Fruit fly (Drosophila melanogaster) whole organism, embryonic: ENCODE data around the gene bun.

Source experiments
- CG10979 ChIP-seq: fragments of 200-800 bp; sonication (Bioruptor generic); optimal IDR thresholded peaks from 2 replicates; lab custom pipeline; 2018; ENCODE audit warnings: missing biosample characterization, mild to moderate bottlenecking, missing genetic modification characterization, moderate library complexity
- CG13624 ChIP-seq: fragments of 200-800 bp; sonication (Bioruptor generic); optimal IDR thresholded peaks from 2 replicates; lab custom pipeline; 2016; ENCODE audit warnings: missing biosample characterization, missing genetic modification characterization
- CG14014 ChIP-seq: fragments of 200-800 bp; sonication (Bioruptor generic); IDR thresholded peaks from 2 replicates; pipeline ENCODE4 v1.3.6; 2022; ENCODE audit warnings: missing biosample characterization, missing genetic modification characterization
- CG14050 ChIP-seq: fragments of 200-800 bp; sonication (Bioruptor generic); IDR thresholded peaks from 3 replicates; pipeline ENCODE4 v1.3.6; 2022; ENCODE audit warnings: missing biosample characterization, missing genetic modification characterization
- CG2116 ChIP-seq: fragments of 200-800 bp; sonication (Bioruptor generic); optimal IDR thresholded peaks from 3 replicates; lab custom pipeline; 2018; ENCODE audit warnings: missing biosample characterization, mild to moderate bottlenecking, missing genetic modification characterization
- CG4730 ChIP-seq: fragments of 200-800 bp; sonication (Bioruptor generic); IDR thresholded peaks from 2 replicates; pipeline ENCODE4 v1.3.6; 2022; ENCODE audit warnings: missing biosample characterization, missing genetic modification characterization
- CG6272 ChIP-seq: fragments of 200-800 bp; sonication (Bioruptor generic); IDR thresholded peaks from 2 replicates; pipeline ENCODE4 v1.3.6; 2022; ENCODE audit warnings: missing biosample characterization, missing genetic modification characterization
- CG6791 ChIP-seq: fragments of 200-800 bp; sonication (Bioruptor generic); IDR thresholded peaks from 3 replicates; pipeline ENCODE4 v1.3.6; 2022; ENCODE audit warnings: missing biosample characterization, missing genetic modification characterization; ENCODE audit not compliant: partially characterized antibody
- CG7271 ChIP-seq: fragments of 200-800 bp; sonication (Bioruptor generic); optimal IDR thresholded peaks from 2 replicates; lab custom pipeline; 2018; ENCODE audit warnings: missing biosample characterization, mild to moderate bottlenecking, missing genetic modification characterization, moderate library complexity
- CG7372 ChIP-seq: fragments of 200-800 bp; sonication (Bioruptor generic); IDR thresholded peaks from 2 replicates; pipeline ENCODE4 v1.3.6; 2022; ENCODE audit warnings: missing biosample characterization, missing genetic modification characterization
- CG7839 ChIP-seq: fragments of 200-800 bp; sonication (Bioruptor generic); optimal IDR thresholded peaks from 3 replicates; lab custom pipeline; 2018; ENCODE audit warnings: missing biosample characterization, mild to moderate bottlenecking, missing genetic modification characterization, moderate library complexity
- CG8478 ChIP-seq: fragments of >200 bp; optimal IDR thresholded peaks from 2 replicates; lab custom pipeline; 2018
- CG9797 ChIP-seq: fragments of 200-800 bp; sonication (Bioruptor generic); optimal IDR thresholded peaks from 3 replicates; lab custom pipeline; 2018; ENCODE audit warnings: missing biosample characterization, mild to moderate bottlenecking, missing genetic modification characterization
- Dip3 ChIP-seq: fragments of 200-800 bp; sonication (Bioruptor generic); optimal IDR thresholded peaks from 3 replicates; lab custom pipeline; 2016; ENCODE audit warnings: missing biosample characterization, missing genetic modification characterization
- Doc3 ChIP-seq: fragments of 200-800 bp; sonication (Bioruptor generic); IDR thresholded peaks from 3 replicates; pipeline ENCODE4 v1.3.6; 2022; ENCODE audit warnings: missing biosample characterization, missing genetic modification characterization; ENCODE audit not compliant: partially characterized antibody
- Ets65A ChIP-seq: fragments of 200-800 bp; sonication (Bioruptor generic); peaks from one replicate; lab custom pipeline; 2016; ENCODE audit warnings: missing biosample characterization, missing genetic modification characterization
- Gug ChIP-seq: fragments of 200-800 bp; sonication (Bioruptor generic); IDR thresholded peaks from 4 replicates; pipeline ENCODE4 v1.3.6; 2022; ENCODE audit warnings: missing biosample characterization, missing genetic modification characterization
- H15 ChIP-seq: fragments of 200-800 bp; sonication (Bioruptor generic); IDR thresholded peaks from 3 replicates; pipeline ENCODE4 v1.3.6; 2022; ENCODE audit warnings: missing biosample characterization, missing genetic modification characterization
- HLHmδ ChIP-seq: fragments of 200-800 bp; sonication (Bioruptor generic); optimal IDR thresholded peaks from 2 replicates; lab custom pipeline; 2018; ENCODE audit warnings: missing biosample characterization, mild to moderate bottlenecking, missing genetic modification characterization, moderate library complexity
- NC2β ChIP-seq: fragments of 200-800 bp; sonication (Bioruptor generic); optimal IDR thresholded peaks from 2 replicates; lab custom pipeline; 2016; ENCODE audit warnings: missing biosample characterization, missing genetic modification characterization
- Nf-YC ChIP-seq: fragments of 200-800 bp; optimal IDR thresholded peaks from 3 replicates; lab custom pipeline; 2019; ENCODE audit warnings: missing biosample characterization, mild to moderate bottlenecking, missing genetic modification characterization, moderate library complexity
- Poxn ChIP-seq: fragments of 200-800 bp; sonication (Bioruptor generic); IDR thresholded peaks from 2 replicates; pipeline ENCODE4 v1.3.6; 2022; ENCODE audit warnings: missing biosample characterization, missing genetic modification characterization
- Scr ChIP-seq: fragments of 200-800 bp; sonication (Bioruptor generic); IDR thresholded peaks from 2 replicates; pipeline ENCODE4 v1.3.6; 2022; ENCODE audit warnings: missing biosample characterization, missing genetic modification characterization; ENCODE audit not compliant: partially characterized antibody
- Ssrp ChIP-seq: fragments of 200-800 bp; sonication (Bioruptor generic); optimal IDR thresholded peaks from 2 replicates; lab custom pipeline; 2018; ENCODE audit warnings: missing biosample characterization, mild to moderate bottlenecking, missing genetic modification characterization, moderate library complexity
- Stat92E ChIP-seq, 3 experiments: fragments of >200 bp in 2 of 3; fragments of 200-800 bp in 1 of 3; sonication (Bioruptor generic) in 1 of 3; optimal IDR thresholded peaks; 2 replicates each; lab custom pipeline; 2017 to 2019; ENCODE audit warnings: missing biosample characterization in 3 of 3, missing genetic modification characterization in 3 of 3, mild to moderate bottlenecking in 1 of 3, moderate library complexity in 1 of 3
- TFAM ChIP-seq: fragments of 200-800 bp; sonication (Bioruptor generic); optimal IDR thresholded peaks from 2 replicates; lab custom pipeline; 2017; ENCODE audit warnings: missing biosample characterization, missing genetic modification characterization, inconsistent platforms
- Trl ChIP-seq, 3 experiments: fragments of >200 bp in 2 of 3; fragments of 200-800 bp in 1 of 3; sonication (Bioruptor generic) in 1 of 3; optimal IDR thresholded peaks; 2 replicates in 1 of 3; 3 replicates in 2 of 3; lab custom pipeline; 2016 to 2017; ENCODE audit warnings: missing biosample characterization in 1 of 3, missing genetic modification characterization in 1 of 3
- aop ChIP-seq: fragments of 200-800 bp; sonication (Bioruptor generic); IDR thresholded peaks from 2 replicates; pipeline ENCODE4 v1.3.6; 2022; ENCODE audit warnings: missing biosample characterization, missing genetic modification characterization
- bab2 ChIP-seq: fragments of 200-800 bp; sonication (Bioruptor generic); optimal IDR thresholded peaks from 2 replicates; lab custom pipeline; 2016; ENCODE audit warnings: missing biosample characterization, missing genetic modification characterization
- bigmax ChIP-seq: fragments of 200-800 bp; sonication (Bioruptor generic); optimal IDR thresholded peaks from 2 replicates; lab custom pipeline; 2018; ENCODE audit warnings: missing biosample characterization, mild to moderate bottlenecking, missing genetic modification characterization
- chm ChIP-seq: fragments of 200-800 bp; sonication (Bioruptor generic); IDR thresholded peaks from 2 replicates; pipeline ENCODE4 v1.3.6; 2022; ENCODE audit warnings: missing biosample characterization, missing genetic modification characterization
- dysf ChIP-seq: fragments of 200-800 bp; sonication (Bioruptor generic); IDR thresholded peaks from 3 replicates; pipeline ENCODE4 v1.3.6; 2022; ENCODE audit warnings: missing biosample characterization, missing genetic modification characterization
- en ChIP-seq: fragments of 200-800 bp; sonication (Bioruptor generic); optimal IDR thresholded peaks from 2 replicates; lab custom pipeline; 2016; ENCODE audit warnings: missing biosample characterization, missing genetic modification characterization
- eve ChIP-seq, 2 experiments: fragments of >200 bp; optimal IDR thresholded peaks; 2 replicates each; lab custom pipeline; 2017; ENCODE audit warnings: missing biosample characterization in 2 of 2, missing genetic modification characterization in 2 of 2
- gt ChIP-seq: fragments of 200-800 bp; sonication (Bioruptor generic); IDR thresholded peaks from 2 replicates; pipeline ENCODE4 v1.3.6; 2022; ENCODE audit warnings: missing biosample characterization, missing genetic modification characterization
- mld ChIP-seq: fragments of 200-800 bp; sonication (Bioruptor generic); IDR thresholded peaks from 3 replicates; pipeline ENCODE4 v1.3.6; 2022; ENCODE audit warnings: missing biosample characterization, missing genetic modification characterization; ENCODE audit not compliant: partially characterized antibody
- odd ChIP-seq: fragments of 200-800 bp; sonication (Bioruptor generic); optimal IDR thresholded peaks from 2 replicates; lab custom pipeline; 2017; ENCODE audit warnings: missing biosample characterization, mild to moderate bottlenecking, missing genetic modification characterization
- pzg ChIP-seq: fragments of 200-800 bp; sonication (Bioruptor generic); optimal IDR thresholded peaks from 3 replicates; lab custom pipeline; 2018; ENCODE audit warnings: missing biosample characterization, mild to moderate bottlenecking, missing genetic modification characterization, moderate library complexity
- scrt ChIP-seq: fragments of 200-800 bp; sonication (Bioruptor generic); optimal IDR thresholded peaks from 2 replicates; lab custom pipeline; 2018; ENCODE audit warnings: missing biosample characterization, mild to moderate bottlenecking, missing genetic modification characterization, moderate library complexity
- sens ChIP-seq: fragments of 200-800 bp; sonication (Bioruptor generic); peaks from one replicate; lab custom pipeline; 2016; ENCODE audit warnings: missing biosample characterization, missing genetic modification characterization
- sisA ChIP-seq: fragments of 200-800 bp; sonication (Bioruptor generic); IDR thresholded peaks from 2 replicates; pipeline ENCODE4 v1.3.6; 2022; ENCODE audit warnings: missing biosample characterization, missing genetic modification characterization
- slp2 ChIP-seq: fragments of 200-800 bp; sonication (Bioruptor generic); optimal IDR thresholded peaks from 2 replicates; lab custom pipeline; 2016; ENCODE audit warnings: missing biosample characterization, missing genetic modification characterization
- sqz ChIP-seq: fragments of 200-800 bp; sonication (Bioruptor generic); optimal IDR thresholded peaks from 3 replicates; lab custom pipeline; 2018; ENCODE audit warnings: missing biosample characterization, mild to moderate bottlenecking, missing genetic modification characterization
- ssp ChIP-seq: fragments of 200-800 bp; sonication (Bioruptor generic); IDR thresholded peaks from 2 replicates; pipeline ENCODE4 v1.3.6; 2022; ENCODE audit warnings: missing biosample characterization, missing genetic modification characterization
- tna ChIP-seq: fragments of 200-800 bp; sonication (Bioruptor generic); IDR thresholded peaks from 2 replicates; pipeline ENCODE4 v1.3.6; 2022; ENCODE audit warnings: missing biosample characterization, missing genetic modification characterization; ENCODE audit not compliant: partially characterized antibody
- ttk ChIP-seq: fragments of 200-800 bp; sonication (Bioruptor generic); IDR thresholded peaks from 2 replicates; pipeline ENCODE4 v2.1.2; 2022; ENCODE audit warnings: missing biosample characterization, missing genetic modification characterization
- unpg ChIP-seq: fragments of 200-800 bp; sonication (Bioruptor generic); optimal IDR thresholded peaks from 3 replicates; lab custom pipeline; 2018; ENCODE audit warnings: missing biosample characterization, mild to moderate bottlenecking, missing genetic modification characterization, moderate library complexity
- zf30C ChIP-seq: fragments of 200-800 bp; sonication (Bioruptor generic); optimal IDR thresholded peaks from 3 replicates; lab custom pipeline; 2018; ENCODE audit warnings: missing biosample characterization, mild to moderate bottlenecking, missing genetic modification characterization

bun gene

DNA sequence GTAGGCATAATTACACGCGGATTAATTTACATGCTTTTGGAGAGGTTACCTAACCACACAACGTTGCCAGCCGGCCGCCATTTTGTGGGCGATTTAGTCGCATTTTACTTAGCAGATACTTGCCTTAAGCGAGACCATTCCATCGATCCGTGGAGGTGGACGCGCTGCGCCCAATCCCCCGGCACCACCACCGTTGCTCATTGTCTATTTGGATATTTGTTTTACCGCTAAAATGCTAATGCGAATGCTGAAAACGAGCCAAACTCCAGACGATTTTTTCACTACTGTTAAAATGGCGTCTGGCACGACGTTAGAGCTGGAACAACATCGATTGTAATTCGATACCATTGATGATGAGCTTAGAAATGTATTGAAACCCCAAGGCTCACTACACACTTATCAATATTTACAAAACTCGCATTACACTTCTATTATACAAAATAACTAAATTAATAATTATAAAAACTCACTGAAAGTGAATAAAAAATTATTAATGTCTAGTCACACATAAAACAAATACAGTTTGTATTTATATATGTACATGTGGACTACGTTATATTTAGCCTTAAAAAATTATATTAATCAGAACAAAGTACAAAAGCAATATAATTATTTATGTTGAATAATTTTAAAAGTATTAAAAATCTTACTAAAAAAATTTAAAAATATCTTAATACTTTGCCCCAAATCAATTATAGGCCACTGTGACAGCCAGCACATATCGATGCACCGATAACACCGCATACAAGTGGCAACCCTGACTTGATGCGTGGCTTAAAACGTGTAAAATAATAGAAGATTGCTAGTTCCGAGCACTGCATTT lies 112.5 kb downstream of the bun start, which contains the start of gene eRF3 (continued):
- TF ChIP-seq HLHmδ (GFP tag; lab: Kevin White, UChicago) (no peak), en (GFP tag; lab: Kevin White, UChicago) (no peak), CG7839 (tag; lab: Kevin White, UChicago) (peak; percentile 89), TFAM (GFP tag; lab: Kevin White, UChicago) (no peak), CG14050 (GFP tag; lab: Robert Waterston, UW) (no peak; the same call in 2 of the 3 replicates), scrt (GFP tag; lab: Kevin White, UChicago) (peak; percentile 14), Gug (GFP tag; lab: Robert Waterston, UW) (peak; percentile 66; the same call in 3 of the 4 replicates), CG14014 (GFP tag; lab: Robert Waterston, UW) (peak; percentile 66), CG7271 (no peak), CG6791 (GFP tag; lab: Robert Waterston, UW) (peak; percentile 29; the same call in 2 of the 3 replicates), CG6272 (GFP tag; lab: Robert Waterston, UW) (peak; percentile 78), gt (GFP tag; lab: Robert Waterston, UW) (peak; percentile 48), Ets65A (GFP tag; lab: Kevin White, UChicago) (peak; percentile 24), eve (GFP tag; optimal IDR thresholded peaks at IDR 0.05; lab: Kevin White, UChicago) (no peak), Nf-YC (tag; lab: Kevin White, UChicago) (peak; percentile 83), Trl (optimal IDR thresholded peaks at IDR 0.05; lab: Kevin White, UChicago) (no peak), Trl (GFP tag; optimal IDR thresholded peaks at IDR 0.05; lab: Kevin White, UChicago) (no peak), ssp (peak; percentile 72), CG13624 (GFP tag; lab: Kevin White, UChicago) (no peak), H15 (GFP tag; lab: Robert Waterston, UW) (peak; percentile 43; the same call in 1 of the 3 replicates), Stat92E (GFP tag; optimal IDR thresholded peaks at IDR 0.05; lab: Kevin White, UChicago) (no peak), bab2 (GFP tag; lab: Kevin White, UChicago) (peak; percentile 14), zf30C (GFP tag; lab: Kevin White, UChicago) (no peak), pzg (GFP tag; lab: Kevin White, UChicago) (peak; percentile 35), chm (GFP tag; lab: Robert Waterston, UW) (0 out of 2 replicates have a peak, but pooled peaks have one; percentile 61), Poxn (GFP tag; lab: Robert Waterston, UW) (no peak), Scr (peak; percentile 55), CG2116 (GFP tag; lab: Kevin White, UChicago) (peak; percentile 80), Doc3 (GFP tag; lab: Robert Waterston, UW) (peak; percentile 35; the same call in 1 of the 3 replicates), CG7372 (GFP tag; lab: Robert Waterston, UW) (peak; percentile 54; the same call in 1 of the 2 replicates), sqz (GFP tag; lab: Kevin White, UChicago) (peak; percentile 71), Ssrp (tag; lab: Kevin White, UChicago) (peak; percentile 86), CG10979 (tag; lab: Kevin White, UChicago) (peak; percentile 78), NC2β (GFP tag; lab: Kevin White, UChicago) (no peak), CG4730 (peak; percentile 65), bigmax (GFP tag; lab: Kevin White, UChicago) (peak; percentile 91), slp2 (GFP tag; lab: Kevin White, UChicago) (no peak), Dip3 (no peak), sisA (GFP tag; lab: Robert Waterston, UW) (peak; percentile 77), sens (GFP tag; lab: Kevin White, UChicago) (peak; percentile 88), dysf (GFP tag; lab: Robert Waterston, UW) (peak; percentile 86; the same call in 2 of the 3 replicates), CG8478 (lab: Kevin White, UChicago) (no peak), unpg (GFP tag; lab: Kevin White, UChicago) (peak; percentile 76), CG9797 (GFP tag; lab: Kevin White, UChicago) (no peak), aop (GFP tag; lab: Robert Waterston, UW) (no peak), mld (GFP tag; lab: Robert Waterston, UW) (no peak), tna (GFP tag; lab: Robert Waterston, UW) (no peak; the same call in 1 of the 2 replicates), odd (GFP tag; lab: Kevin White, UChicago) (peak; percentile 26), ttk (GFP tag; lab: Robert Waterston, UW) (peak; percentile 53; the same call in 1 of the 2 replicates)
